Fruit fly (Drosophila melanogaster) whole organism, wandering third instar larva: ENCODE measurements around the gene CG15570.

Experiments
- Abd-B ChIP-seq: fragments of >200 bp; optimal IDR thresholded peaks from 2 replicates; lab custom pipeline; 2017; ENCODE audit warnings: missing biosample characterization, missing genetic modification characterization
- CrebA ChIP-seq: fragments of 200-800 bp; sonication (Bioruptor generic); optimal IDR thresholded peaks from 2 replicates; lab custom pipeline; 2016; ENCODE audit warnings: missing biosample characterization, mild to moderate bottlenecking, missing genetic modification characterization, borderline replicate concordance
- Hr78 ChIP-seq: fragments of >200 bp; optimal IDR thresholded peaks from 2 replicates; lab custom pipeline; 2017; ENCODE audit warnings: missing biosample characterization, missing genetic modification characterization
- Hr83 ChIP-seq: fragments of 200-300 bp; sonication (Bioruptor generic); optimal IDR thresholded peaks from 2 replicates; lab custom pipeline; 2016; ENCODE audit warnings: missing biosample characterization, mild to moderate bottlenecking, missing genetic modification characterization, moderate library complexity; ENCODE audit not compliant: poor library complexity, severe bottlenecking
- Myc ChIP-seq: fragments of >200 bp; optimal IDR thresholded peaks from 2 replicates; lab custom pipeline; 2017
- Rel ChIP-seq, 2 experiments: fragments of 200-800 bp; sonication (Bioruptor generic) in 1 of 2; optimal IDR thresholded peaks; 2 replicates in 1 of 2; 3 replicates in 1 of 2; lab custom pipeline; 2016 to 2019; ENCODE audit warnings: mild to moderate bottlenecking in 2 of 2, missing biosample characterization in 2 of 2, missing genetic modification characterization in 2 of 2, moderate library complexity in 1 of 2
- Sp1 ChIP-seq: fragments of 200-800 bp; sonication (Bioruptor generic); optimal IDR thresholded peaks from 3 replicates; lab custom pipeline; 2019; ENCODE audit warnings: missing biosample characterization, mild to moderate bottlenecking, missing genetic modification characterization, moderate library complexity
- Vsx2 ChIP-seq: fragments of 200-300, 225-300 bp; sonication (Bioruptor generic); optimal IDR thresholded peaks from 2 replicates; lab custom pipeline; 2018; ENCODE audit warnings: missing biosample characterization, missing genetic modification characterization; ENCODE audit not compliant: partially characterized antibody
- psq ChIP-seq: fragments of 200-800 bp; sonication (Bioruptor generic); optimal IDR thresholded peaks from 3 replicates; lab custom pipeline; 2017; ENCODE audit warnings: missing biosample characterization, mild to moderate bottlenecking, missing genetic modification characterization, moderate library complexity
- sv ChIP-seq: fragments of 200-800 bp; sonication (Bioruptor generic); optimal IDR thresholded peaks from 3 replicates; lab custom pipeline; 2016; ENCODE audit warnings: missing biosample characterization, missing genetic modification characterization
- usp ChIP-seq: fragments of >200 bp; optimal IDR thresholded peaks from 2 replicates; lab custom pipeline; 2017; ENCODE audit warnings: missing biosample characterization, missing genetic modification characterization

DNA sequence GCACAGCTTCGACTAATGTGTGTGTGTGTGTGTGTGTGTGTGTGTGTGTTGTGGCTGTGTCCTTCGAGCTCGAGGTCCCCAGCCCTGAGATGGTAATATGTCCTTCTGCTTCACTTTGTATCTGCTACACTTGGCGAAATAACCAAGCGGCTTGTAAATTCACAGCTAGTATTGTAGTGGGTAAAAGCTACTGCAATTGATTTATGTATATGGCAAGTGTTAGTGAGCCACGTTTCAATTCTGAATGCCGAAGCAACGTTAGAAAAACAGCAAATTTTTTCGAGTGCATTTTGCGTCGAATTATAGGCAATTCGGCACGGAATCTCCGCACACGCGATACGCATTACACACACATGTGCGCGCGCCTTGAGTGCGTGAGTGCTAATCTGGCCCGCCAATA, 44.7 kb downstream of the CG15570 start:
- TF ChIP-seq usp (GFP tag; lab: Kevin White, UChicago) = no peak
- TF ChIP-seq Myc (lab: Kevin White, UChicago) = no peak
- peak; percentile 29 for TF ChIP-seq Sp1 (GFP tag; lab: Kevin White, UChicago)
- TF ChIP-seq Abd-B (GFP tag; lab: Kevin White, UChicago) = no peak
- TF ChIP-seq psq (GFP tag; lab: Kevin White, UChicago) = no peak
- TF ChIP-seq Hr83 (GFP tag; lab: Kevin White, UChicago) = no peak
- no peak for TF ChIP-seq Hr78 (GFP tag; lab: Kevin White, UChicago)
- no peak for TF ChIP-seq CrebA (GFP tag; lab: Kevin White, UChicago)
- no peak for TF ChIP-seq Vsx2 (GFP tag; lab: Kevin White, UChicago)
- no peak for TF ChIP-seq Rel (GFP tag; optimal IDR thresholded peaks at IDR 0.05; lab: Kevin White, UChicago)
- TF ChIP-seq Rel (tag; optimal IDR thresholded peaks at IDR 0.05; lab: Kevin White, UChicago) = no peak
- TF ChIP-seq sv (GFP tag; lab: Kevin White, UChicago) = no peak
